Worm (Caenorhabditis elegans) whole organism, L2 larva: ENCODE measurements around the gene F40F12.3.
A peak's percentile ranks its signal among the peaks of the same experiment; 100 is the strongest.

Experiments
- C34F6.9 ChIP-seq: fragments of 150-350 bp; optimal IDR thresholded peaks from 2 replicates; lab custom pipeline; 2014; ENCODE audit warnings: missing biosample characterization, missing genetic modification characterization
- R02D3.7 ChIP-seq: fragments of 150-350 bp; optimal IDR thresholded peaks from 2 replicates; lab custom pipeline; 2014; ENCODE audit warnings: missing biosample characterization, missing genetic modification characterization
- Y55F3AM.14 ChIP-seq: fragments of 200-800 bp; sonication (Bioruptor generic); optimal IDR thresholded peaks from 2 replicates; lab custom pipeline; 2018; ENCODE audit warnings: mild to moderate bottlenecking, missing genetic modification characterization, missing compliant biosample characterization
- ZK546.5 ChIP-seq: sonication (generic microtip); optimal IDR thresholded peaks from 2 replicates; lab custom pipeline; 2017; ENCODE audit warnings: missing biosample characterization, missing genetic modification characterization
- alr-1 ChIP-seq: fragments of 150-350 bp; optimal IDR thresholded peaks from 2 replicates; lab custom pipeline; 2014; ENCODE audit warnings: missing biosample characterization, missing genetic modification characterization
- ama-1 ChIP-seq: fragments of 150-350 bp; optimal IDR thresholded peaks from 2 replicates; lab custom pipeline; 2018; ENCODE audit warnings: inconsistent platforms
- ceh-82 ChIP-seq: fragments of 150-350 bp; optimal IDR thresholded peaks from 2 replicates; lab custom pipeline; 2014; ENCODE audit warnings: missing biosample characterization, missing genetic modification characterization
- crh-2 ChIP-seq: sonication (generic microtip); optimal IDR thresholded peaks from 2 replicates; lab custom pipeline; 2017; ENCODE audit warnings: missing biosample characterization, missing genetic modification characterization
- dmd-4 ChIP-seq: sonication (generic microtip); optimal IDR thresholded peaks from 2 replicates; lab custom pipeline; 2017; ENCODE audit warnings: missing biosample characterization, missing genetic modification characterization
- egl-27 ChIP-seq: sonication (generic microtip); optimal IDR thresholded peaks from 3 replicates; lab custom pipeline; 2017; ENCODE audit warnings: missing biosample characterization, missing genetic modification reagents, missing genetic modification characterization
- elt-1 ChIP-seq: fragments of 150-350 bp; optimal IDR thresholded peaks from 2 replicates; lab custom pipeline; 2014; ENCODE audit warnings: missing biosample characterization, missing genetic modification characterization
- elt-3 ChIP-seq: sonication (generic microtip); optimal IDR thresholded peaks from 2 replicates; lab custom pipeline; 2017; ENCODE audit warnings: missing biosample characterization, missing genetic modification characterization
- fos-1 ChIP-seq: fragments of 150-350 bp; optimal IDR thresholded peaks from 2 replicates; lab custom pipeline; 2014; ENCODE audit warnings: missing biosample characterization, missing genetic modification characterization
- gmeb-1 ChIP-seq: fragments of 150-350 bp; optimal IDR thresholded peaks from 2 replicates; lab custom pipeline; 2014; ENCODE audit warnings: missing biosample characterization, missing genetic modification characterization
- lin-11 ChIP-seq: fragments of 150-350 bp; sonication (generic microtip); optimal IDR thresholded peaks from 2 replicates; lab custom pipeline; 2014; ENCODE audit warnings: missing biosample characterization, missing genetic modification characterization, inconsistent platforms, mixed read lengths
- lin-13 ChIP-seq: fragments of 150-350 bp; optimal IDR thresholded peaks from 2 replicates; lab custom pipeline; 2014; ENCODE audit warnings: missing biosample characterization, missing genetic modification reagents, missing genetic modification characterization
- mab-5 ChIP-seq: fragments of 150-350 bp; optimal IDR thresholded peaks from 2 replicates; lab custom pipeline; 2014; ENCODE audit warnings: missing biosample characterization, missing genetic modification characterization
- mbf-1 ChIP-seq: sonication (generic microtip); optimal IDR thresholded peaks from 2 replicates; lab custom pipeline; 2017; ENCODE audit warnings: missing biosample characterization, missing genetic modification characterization
- mdl-1 ChIP-seq, 2 experiments: fragments of 150-350 bp in 1 of 2; sonication (generic microtip) in 1 of 2; optimal IDR thresholded peaks; 2 replicates each; lab custom pipeline; 2017; ENCODE audit warnings: missing biosample characterization in 2 of 2, missing genetic modification characterization in 2 of 2
- nhr-10 ChIP-seq: sonication (generic microtip); optimal IDR thresholded peaks from 2 replicates; lab custom pipeline; 2017; ENCODE audit warnings: missing biosample characterization, missing genetic modification characterization
- nhr-11 ChIP-seq: fragments of 150-350 bp; optimal IDR thresholded peaks from 2 replicates; lab custom pipeline; 2014; ENCODE audit warnings: missing biosample characterization, missing genetic modification characterization
- nhr-129 ChIP-seq: fragments of 150-350 bp; optimal IDR thresholded peaks from 2 replicates; lab custom pipeline; 2014; ENCODE audit warnings: missing biosample characterization, missing genetic modification characterization
- nhr-23 ChIP-seq: fragments of 150-350 bp; optimal IDR thresholded peaks from 2 replicates; lab custom pipeline; 2014; ENCODE audit warnings: missing biosample characterization, missing genetic modification reagents, missing genetic modification characterization
- nhr-237 ChIP-seq: fragments of 150-350 bp; optimal IDR thresholded peaks from 2 replicates; lab custom pipeline; 2014; ENCODE audit warnings: missing biosample characterization, missing genetic modification characterization
- nhr-6 ChIP-seq: fragments of 150-350 bp; optimal IDR thresholded peaks from 2 replicates; lab custom pipeline; 2014; ENCODE audit warnings: missing biosample characterization, missing genetic modification characterization
- nhr-77 ChIP-seq: fragments of 150-350 bp; optimal IDR thresholded peaks from 2 replicates; lab custom pipeline; 2014; ENCODE audit warnings: missing biosample characterization, missing genetic modification characterization
- sem-4 ChIP-seq: fragments of 150-350 bp; optimal IDR thresholded peaks from 2 replicates; lab custom pipeline; 2014; ENCODE audit warnings: missing biosample characterization, missing genetic modification reagents, missing genetic modification characterization
- sma-9 ChIP-seq, 2 experiments: fragments of 150-350 bp in 1 of 2; sonication (generic microtip) in 1 of 2; optimal IDR thresholded peaks; 2 replicates each; lab custom pipeline; 2014 to 2016; ENCODE audit warnings: missing genetic modification characterization in 2 of 2, mild to moderate bottlenecking in 1 of 2, missing biosample characterization in 1 of 2, missing compliant biosample characterization in 1 of 2, missing genetic modification reagents in 1 of 2, moderate library complexity in 1 of 2
- snpc-4 ChIP-seq: fragments of 150-350 bp; optimal IDR thresholded peaks from 2 replicates; lab custom pipeline; 2014; ENCODE audit warnings: missing biosample characterization, missing genetic modification characterization
- unc-55 ChIP-seq: fragments of 150-350 bp; sonication (generic microtip); optimal IDR thresholded peaks from 3 replicates; lab custom pipeline; 2014; ENCODE audit warnings: missing biosample characterization, missing genetic modification reagents, missing genetic modification characterization
- zag-1 ChIP-seq: fragments of 150-350 bp; optimal IDR thresholded peaks from 2 replicates; lab custom pipeline; 2014; ENCODE audit warnings: missing biosample characterization, missing genetic modification characterization
- ztf-1 ChIP-seq: fragments of 200-800 bp; sonication (Bioruptor generic); conservative IDR thresholded peaks from 2 replicates; pipeline ENCODE4 v1.3.6; 2022; ENCODE audit warnings: missing genetic modification characterization, missing compliant biosample characterization
- ztf-11 ChIP-seq: sonication (generic microtip); optimal IDR thresholded peaks from 2 replicates; lab custom pipeline; 2017; ENCODE audit warnings: missing biosample characterization, missing genetic modification characterization

The F40F12.3 gene

DNA sequence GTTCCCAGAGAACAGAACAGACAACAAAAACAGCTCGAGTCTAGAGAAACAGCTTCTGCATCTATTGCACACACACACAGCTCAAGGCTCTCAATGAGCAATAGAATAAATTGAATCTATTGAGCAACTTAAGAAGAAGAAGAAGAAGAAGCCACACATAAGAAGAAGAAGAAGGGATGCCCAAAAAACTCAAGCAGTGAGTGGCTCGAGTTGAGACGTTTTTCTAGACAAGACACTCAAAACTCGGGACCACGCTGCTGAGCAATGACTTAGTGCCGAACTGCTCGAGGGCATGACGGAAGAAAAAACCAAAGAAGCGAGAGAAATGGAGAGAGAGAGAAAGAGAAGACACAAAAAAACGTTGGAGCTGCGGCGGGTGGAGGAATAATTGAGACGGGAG, 15.4 kb downstream of the F40F12.3 start:
- TF ChIP-seq nhr-237, result no peak
- no peak for TF ChIP-seq zag-1 (tag; lab: Kevin White, UChicago)
- peak; percentile 66 for TF ChIP-seq C34F6.9
- peak; percentile 16 for TF ChIP-seq ama-1 (lab: Kevin White, UChicago)
- TF ChIP-seq sma-9 (GFP tag; optimal IDR thresholded peaks at IDR 0.05; lab: Kevin White, UChicago), result peak; percentile 8
- TF ChIP-seq sma-9 (tag; optimal IDR thresholded peaks at IDR 0.05; lab: Kevin White, UChicago), result no peak
- peak; percentile 3 for TF ChIP-seq unc-55 (GFP tag; lab: Kevin White, UChicago)
- peak; percentile 78 for TF ChIP-seq nhr-129 (tag; lab: Kevin White, UChicago)
- peak; percentile 16 for TF ChIP-seq fos-1 (tag; lab: Kevin White, UChicago)

DNA sequence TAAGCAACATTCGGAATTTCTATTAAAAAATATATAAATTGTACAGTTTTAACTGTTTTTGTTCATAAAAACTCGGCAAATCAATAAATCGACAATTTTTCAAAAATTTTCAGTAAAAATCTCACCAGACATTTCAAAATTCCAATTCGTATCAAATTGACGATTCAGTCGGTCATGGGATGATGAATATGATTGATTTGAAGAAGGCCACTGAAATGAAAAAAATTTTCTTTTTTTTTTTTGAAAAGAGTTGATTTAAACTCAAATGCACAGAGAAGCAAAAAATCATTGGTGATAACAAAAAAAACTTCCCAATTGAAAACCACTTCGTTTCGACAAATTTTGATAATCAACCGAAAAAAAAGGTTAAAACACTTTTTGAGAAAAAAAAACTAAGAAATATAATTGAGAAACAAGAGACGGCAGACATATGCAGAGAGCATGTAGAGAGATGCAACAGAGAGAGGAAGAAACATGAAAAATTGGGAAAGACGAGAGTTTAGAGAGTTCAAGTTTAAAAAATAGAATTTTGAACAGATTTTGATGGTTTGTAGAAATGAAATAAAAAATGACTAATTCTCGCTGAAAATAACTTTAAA, 16.9 kb downstream of the F40F12.3 start:
- TF ChIP-seq dmd-4 (tag; lab: Kevin White, UChicago) (no peak), unc-55 (GFP tag; lab: Kevin White, UChicago) (peak; percentile 42), lin-13 (no peak), nhr-129 (tag; lab: Kevin White, UChicago) (no peak), ama-1 (lab: Kevin White, UChicago) (no peak), nhr-11 (tag; lab: Kevin White, UChicago) (no peak), C34F6.9 (peak; percentile 49), mdl-1 (tag; optimal IDR thresholded peaks at IDR 0.05; lab: Kevin White, UChicago) (no peak), snpc-4 (tag; lab: Kevin White, UChicago) (no peak), lin-11 (no peak), ZK546.5 (tag; lab: Kevin White, UChicago) (no peak), alr-1 (no peak), nhr-6 (tag; lab: Kevin White, UChicago) (no peak), gmeb-1 (tag; lab: Kevin White, UChicago) (peak; percentile 26), elt-1 (tag; lab: Kevin White, UChicago) (no peak), ceh-82 (tag; lab: Kevin White, UChicago) (no peak), crh-2 (peak; percentile 21), ztf-11 (tag; lab: Kevin White, UChicago) (no peak), fos-1 (tag; lab: Kevin White, UChicago) (peak; percentile 59)

DNA sequence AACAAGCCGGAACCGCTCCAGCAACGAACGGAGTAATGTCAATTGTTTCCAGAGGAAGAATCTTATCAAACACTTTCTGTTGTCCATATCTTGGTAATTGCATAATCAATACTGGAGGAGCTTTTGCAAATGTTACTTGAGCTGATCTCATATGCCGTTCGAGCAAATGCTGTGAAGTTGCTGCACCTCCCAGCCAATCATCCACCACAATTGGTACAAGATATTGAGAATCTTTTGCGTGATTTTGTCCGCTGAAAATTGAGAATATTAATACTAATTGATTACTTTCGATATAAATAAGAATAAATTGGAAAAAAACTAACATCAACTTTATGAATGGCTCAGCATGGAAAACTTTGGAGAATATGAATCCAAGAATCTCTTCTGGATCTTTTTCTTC, 20.9 kb downstream of the F40F12.3 start:
- TF ChIP-seq nhr-11 (tag; lab: Kevin White, UChicago) (no peak), nhr-23 (tag; lab: Kevin White, UChicago) (no peak), sem-4 (tag; lab: Kevin White, UChicago) (no peak), nhr-129 (tag; lab: Kevin White, UChicago) (no peak), fos-1 (tag; lab: Kevin White, UChicago) (no peak), Y55F3AM.14 (no peak), elt-1 (tag; lab: Kevin White, UChicago) (no peak), mdl-1 (tag; optimal IDR thresholded peaks at IDR 0.05; lab: Kevin White, UChicago) (no peak), mbf-1 (tag; lab: Kevin White, UChicago) (no peak), mab-5 (no peak), zag-1 (tag; lab: Kevin White, UChicago) (no peak), elt-3 (no peak), R02D3.7 (tag; lab: Kevin White, UChicago) (no peak), egl-27 (tag; lab: Kevin White, UChicago) (no peak)

DNA sequence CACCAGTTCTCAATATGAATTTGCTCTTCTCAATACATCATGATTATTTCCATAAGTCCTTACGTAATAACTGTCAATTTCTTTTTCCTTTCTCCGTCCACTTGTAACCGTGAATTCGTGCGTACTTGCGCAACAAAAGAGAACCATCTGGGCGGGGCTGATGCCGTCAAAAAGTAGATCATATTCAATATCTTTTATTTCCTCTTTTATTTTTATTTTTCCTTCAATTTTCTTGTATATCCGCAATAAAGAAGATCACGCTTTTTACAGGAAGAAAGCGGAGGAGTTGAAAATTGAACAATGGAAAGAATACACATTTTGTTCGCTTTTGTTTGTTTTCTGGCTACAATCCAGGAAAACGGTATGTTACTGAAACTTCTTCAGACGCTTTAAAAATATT, 27.8 kb downstream of the F40F12.3 start, which contains the start of gene mam-7:
mam-7 (plus strand) TSS at position 301 of the 400 bp plus-strand sequence.
- TF ChIP-seq unc-55 (GFP tag; lab: Kevin White, UChicago) (no peak), gmeb-1 (tag; lab: Kevin White, UChicago) (no peak), sma-9 (GFP tag; optimal IDR thresholded peaks at IDR 0.05; lab: Kevin White, UChicago) (no peak), sma-9 (tag; optimal IDR thresholded peaks at IDR 0.05; lab: Kevin White, UChicago) (no peak), nhr-10 (no peak), mab-5 (no peak), nhr-77 (tag; lab: Kevin White, UChicago) (no peak), nhr-23 (tag; lab: Kevin White, UChicago) (no peak), mdl-1 (tag; optimal IDR thresholded peaks at IDR 0.05; lab: Kevin White, UChicago) (no peak), nhr-129 (tag; lab: Kevin White, UChicago) (no peak), nhr-237 (no peak), ztf-11 (tag; lab: Kevin White, UChicago) (no peak), ceh-82 (tag; lab: Kevin White, UChicago) (no peak), dmd-4 (tag; lab: Kevin White, UChicago) (no peak), zag-1 (tag; lab: Kevin White, UChicago) (no peak), snpc-4 (tag; lab: Kevin White, UChicago) (no peak), lin-11 (no peak), ztf-1 (no peak)
- TF ChIP-seq, all 48 proteins: peak for 0
